Worm (Caenorhabditis elegans) whole organism, L4 larva: ENCODE data around the gene cnt-2.

Experiments used
- Y75B8A.6 ChIP-seq: fragments of 200-800 bp; sonication (Bioruptor generic); IDR thresholded peaks from 2 replicates; pipeline ENCODE4 v1.3.6; 2022; ENCODE audit warnings: missing genetic modification reagents, missing genetic modification characterization, missing compliant biosample characterization
- ZK546.5 ChIP-seq, 2 experiments: sonication (generic microtip); optimal IDR thresholded peaks; 2 replicates each; lab custom pipeline; 2017; ENCODE audit warnings: missing biosample characterization in 2 of 2, missing genetic modification characterization in 2 of 2
- egl-27 ChIP-seq: sonication (generic microtip); optimal IDR thresholded peaks from 3 replicates; lab custom pipeline; 2017; ENCODE audit warnings: missing biosample characterization, missing genetic modification reagents, missing genetic modification characterization
- fos-1 ChIP-seq: fragments of 150-350 bp; optimal IDR thresholded peaks from 2 replicates; lab custom pipeline; 2014; ENCODE audit warnings: missing biosample characterization, missing genetic modification characterization
- lin-38 ChIP-seq: fragments of 200-800 bp; sonication (Bioruptor generic); IDR thresholded peaks from 2 replicates; pipeline ENCODE4 v1.3.6; 2022; ENCODE audit warnings: missing genetic modification reagents, missing genetic modification characterization, missing compliant biosample characterization
- nhr-25 ChIP-seq: sonication (generic microtip); optimal IDR thresholded peaks from 2 replicates; lab custom pipeline; 2017; ENCODE audit warnings: missing genetic modification characterization, mild to moderate bottlenecking, missing compliant biosample characterization, antibody characterized with exemption, moderate library complexity, borderline replicate concordance; ENCODE audit not compliant: insufficient read depth
- nhr-48 ChIP-seq: sonication (generic microtip); optimal IDR thresholded peaks from 2 replicates; lab custom pipeline; 2016; ENCODE audit warnings: mild to moderate bottlenecking, missing genetic modification characterization, missing compliant biosample characterization
- saeg-2 ChIP-seq: fragments of 200-800 bp; sonication (Bioruptor generic); IDR thresholded peaks from 2 replicates; pipeline ENCODE4 v1.3.6; 2022; ENCODE audit warnings: missing genetic modification reagents, missing genetic modification characterization, missing compliant biosample characterization
- tra-1 ChIP-seq: fragments of 200-800 bp; sonication (Bioruptor generic); IDR thresholded peaks from 2 replicates; pipeline ENCODE4 v1.3.6; 2022; ENCODE audit warnings: missing genetic modification reagents, missing genetic modification characterization, missing compliant biosample characterization

ce11 chrIII:10717479-10717878 lies 62.7 kb downstream of the cnt-2 start:
- TF ChIP-seq nhr-25 (tag; lab: Kevin White, UChicago) (peak; percentile 68), nhr-48 (tag; lab: Kevin White, UChicago) (peak; percentile 91), Y75B8A.6 (no peak), lin-38 (GFP tag; lab: Robert Waterston, UW) (peak; percentile 31), saeg-2 (GFP tag; lab: Robert Waterston, UW) (no peak), fos-1 (no peak), tra-1 (GFP tag; lab: Robert Waterston, UW) (peak; percentile 64; the same call in 1 of the 2 replicates), egl-27 (no peak), ZK546.5 (tag; optimal IDR thresholded peaks at IDR 0.05; lab: Kevin White, UChicago) (no peak)
